Worm (Caenorhabditis elegans): ENCODE measurements around the gene gex-5.
"Not testable (repeated sequence)": the region's sequence is repeated elsewhere in the genome, so short reads cannot be mapped to it uniquely, and the experiment has no call there.

Gene gex-5

DNA sequence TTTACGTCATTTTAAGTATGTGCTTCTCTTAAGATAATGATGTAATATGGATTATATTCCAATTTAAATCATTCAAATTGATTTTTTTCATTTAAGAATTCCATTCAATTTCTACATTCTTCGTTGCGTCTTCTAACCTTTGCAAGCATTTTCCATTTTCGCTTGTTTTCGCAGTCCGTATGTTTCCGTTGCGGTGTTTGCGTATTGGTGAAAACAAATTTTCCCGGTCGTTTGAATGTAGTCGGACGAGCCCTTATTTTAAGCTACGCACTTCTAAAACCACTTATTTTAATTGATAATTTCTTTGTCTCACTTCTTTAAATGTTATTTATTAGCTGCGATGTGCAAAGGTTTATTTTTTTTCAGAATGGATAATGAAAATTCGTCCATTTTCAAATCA, 3.9 kb upstream of the gex-5 start, which contains the start of gene mel-28:
TSS of gene mel-28 (plus strand) at position 367 of the 400 bp plus-strand sequence.
- TF ChIP-seq efl-1 (optimal IDR thresholded peaks at IDR 0.05), result peak; percentile 16 to 70
- TF ChIP-seq efl-1 (GFP tag; optimal IDR thresholded peaks at IDR 0.05 in 1 of 2), result peak; percentile 82 to 97
- no peak for TF ChIP-seq elt-2 (tag; optimal IDR thresholded peaks at IDR 0.05)
- no peak for TF ChIP-seq elt-3 (tag; optimal IDR thresholded peaks at IDR 0.05)
- TF ChIP-seq ceh-90 (tag; optimal IDR thresholded peaks at IDR 0.05), result no peak
- no peak for TF ChIP-seq fkh-4 (tag; optimal IDR thresholded peaks at IDR 0.05; ENCODE audit: borderline replicate concordance)
- TF ChIP-seq nhr-20 (tag; optimal IDR thresholded peaks at IDR 0.05), result no peak
- no peak for TF ChIP-seq mab-9 (GFP tag; IDR thresholded peaks at IDR 0.05)
- no peak for TF ChIP-seq mdl-1 (tag; optimal IDR thresholded peaks at IDR 0.05)
- TF ChIP-seq lin-14 (GFP tag; optimal IDR thresholded peaks at IDR 0.05), result no peak
- peak; percentile 74 for TF ChIP-seq blmp-1 (tag; optimal IDR thresholded peaks at IDR 0.05)
- TF ChIP-seq jun-1 (tag; optimal IDR thresholded peaks at IDR 0.05), result no peak
- TF ChIP-seq nhr-85 (tag), result no peak
- TF ChIP-seq egl-27 (tag; optimal IDR thresholded peaks at IDR 0.05), result no peak
- no peak for TF ChIP-seq zip-4 (GFP tag; optimal IDR thresholded peaks at IDR 0.05)
- no peak for TF ChIP-seq nhr-28 (tag; optimal IDR thresholded peaks at IDR 0.05)
- no peak for TF ChIP-seq sup-37 (GFP tag; optimal IDR thresholded peaks at IDR 0.05)
- TF ChIP-seq lin-13 (GFP tag; optimal IDR thresholded peaks at IDR 0.05), result no peak
- no peak for TF ChIP-seq C34B4.2 (tag; optimal IDR thresholded peaks at IDR 0.05)
- no peak for TF ChIP-seq ztf-4 (tag; optimal IDR thresholded peaks at IDR 0.05)
- no peak for TF ChIP-seq tlp-1 (tag; optimal IDR thresholded peaks at IDR 0.05)
- TF ChIP-seq fkh-8 (tag; optimal IDR thresholded peaks at IDR 0.05), result no peak
- no peak for TF ChIP-seq Y116A8C.19 (tag; optimal IDR thresholded peaks at IDR 0.05; ENCODE audit: borderline replicate concordance)
- no peak for TF ChIP-seq hlh-4 (tag; optimal IDR thresholded peaks at IDR 0.05)
- TF ChIP-seq mef-2 (tag; optimal IDR thresholded peaks at IDR 0.05), result no peak
- peak; percentile 80 for TF ChIP-seq F16B12.6 (tag; optimal IDR thresholded peaks at IDR 0.05)
- TF ChIP-seq xbp-1 (tag; optimal IDR thresholded peaks at IDR 0.05), result no peak
- TF ChIP-seq egl-13 (tag; optimal IDR thresholded peaks at IDR 0.05), result no peak
- peak; percentile 68 to 85 (median 73) for TF ChIP-seq dpl-1 (GFP tag; optimal IDR thresholded peaks at IDR 0.05)
- no peak for TF ChIP-seq hpl-2 (GFP tag; optimal IDR thresholded peaks at IDR 0.05)
- TF ChIP-seq snpc-4 (tag; optimal IDR thresholded peaks at IDR 0.05), result no peak
- TF ChIP-seq aly-2 (tag; optimal IDR thresholded peaks at IDR 0.05), result no peak
- peak; percentile 58 to 81 for TF ChIP-seq lin-35 (GFP tag; optimal IDR thresholded peaks at IDR 0.05)
- no peak for TF ChIP-seq tbx-2 (tag; optimal IDR thresholded peaks at IDR 0.05)
- TF ChIP-seq lsy-2 (tag; optimal IDR thresholded peaks at IDR 0.05), result peak in 1 of 2 experiments; percentile 56
- TF ChIP-seq vab-15 (tag; optimal IDR thresholded peaks at IDR 0.05), result no peak
- no peak for TF ChIP-seq isw-1 (GFP tag; IDR thresholded peaks at IDR 0.05)
- no peak for TF ChIP-seq unc-30 (tag; optimal IDR thresholded peaks at IDR 0.05)
- no peak for TF ChIP-seq skn-1 (tag; optimal IDR thresholded peaks at IDR 0.05)

DNA sequence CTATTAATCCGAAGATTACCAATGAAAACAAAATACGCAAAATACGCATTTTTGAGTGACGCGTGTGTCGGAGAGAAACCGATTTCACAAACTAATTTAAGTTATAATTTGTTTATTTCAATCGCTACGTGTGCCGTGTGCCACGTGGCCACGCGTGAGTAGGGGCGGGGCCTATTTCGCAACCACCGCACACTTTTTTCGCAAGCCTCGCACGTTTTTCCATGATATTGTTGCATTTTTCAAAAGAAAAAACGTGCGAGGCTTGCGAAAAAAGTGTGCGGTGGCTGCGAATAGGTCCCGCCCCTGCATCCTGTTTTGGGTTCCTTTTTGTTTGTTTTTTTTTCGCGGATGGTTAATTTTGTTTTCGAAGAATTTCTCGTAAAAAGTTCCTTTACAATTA, 3.3 kb upstream of the gex-5 start, which contains the start of gene enu-3.2:
TSS of gene enu-3.2 (minus strand) at position 105 of the 400 bp plus-strand sequence.
- TF ChIP-seq alr-1 (tag; optimal IDR thresholded peaks at IDR 0.05; ENCODE audit: borderline replicate concordance); unc-62 (GFP tag; optimal IDR thresholded peaks at IDR 0.05); nhr-90 (tag; optimal IDR thresholded peaks at IDR 0.05; ENCODE audit: poor library complexity): not testable (repeated sequence)

DNA sequence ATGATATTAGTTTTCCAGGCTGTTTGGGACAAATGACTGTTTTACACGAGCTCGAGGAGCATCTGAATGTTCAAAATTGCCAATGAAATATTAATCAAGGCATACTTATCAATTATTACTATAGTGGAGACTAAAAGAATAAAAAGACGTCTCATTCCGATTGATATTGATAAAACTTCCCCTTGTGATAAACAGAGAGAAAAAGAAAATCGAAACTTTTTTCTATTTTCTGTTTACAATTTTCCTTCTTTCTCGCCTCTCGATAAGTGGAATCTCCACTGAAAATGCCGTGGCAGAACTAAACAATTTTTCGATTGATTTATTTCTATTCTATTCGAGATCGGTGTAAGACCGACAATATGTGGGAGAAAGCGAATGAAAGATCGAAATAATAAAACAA, 1.9 kb downstream of the gex-5 start, which contains the start of gene B0393.9:
TSS of gene B0393.9 (minus strand) at position 303 of the 400 bp plus-strand sequence.
- TF ChIP-seq nhr-19 (GFP tag; conservative IDR thresholded peaks at IDR 0.05) (no peak), hlh-17 (GFP tag; optimal IDR thresholded peaks at IDR 0.05; ENCODE audit: borderline replicate concordance) (no peak), nhr-76 (tag; optimal IDR thresholded peaks at IDR 0.05) (no peak), ceh-82 (tag; optimal IDR thresholded peaks at IDR 0.05) (no peak), lin-39 (tag; optimal IDR thresholded peaks at IDR 0.05) (no peak), efl-1 (optimal IDR thresholded peaks at IDR 0.05) (no peak), efl-1 (GFP tag; optimal IDR thresholded peaks at IDR 0.05 in 1 of 2) (no peak), elt-2 (tag; optimal IDR thresholded peaks at IDR 0.05) (peak; percentile 25), fkh-8 (tag; optimal IDR thresholded peaks at IDR 0.05) (no peak), egl-27 (tag; optimal IDR thresholded peaks at IDR 0.05) (no peak), C04F5.9 (tag; optimal IDR thresholded peaks at IDR 0.05) (no peak), mep-1 (tag; optimal IDR thresholded peaks at IDR 0.05) (no peak), nhr-77 (tag; optimal IDR thresholded peaks at IDR 0.05) (no peak), F16B12.6 (tag; optimal IDR thresholded peaks at IDR 0.05) (no peak), dsc-1 (tag; optimal IDR thresholded peaks at IDR 0.05) (no peak), blmp-1 (tag; optimal IDR thresholded peaks at IDR 0.05) (peak; percentile 53), unc-98 (GFP tag; IDR thresholded peaks at IDR 0.05) (no peak)

Data from whole organism, L1 larva.